Fruit fly (Drosophila melanogaster) whole organism, embryonic: Measurements from ENCODE around the gene Dsp1.

Source experiments
- Adf1 ChIP-seq: fragments of 200-800 bp; sonication (Bioruptor generic); IDR thresholded peaks from 2 replicates; pipeline ENCODE4 v1.3.6; 2022; ENCODE audit warnings: missing biosample characterization, missing genetic modification characterization
- Antp ChIP-seq: fragments of 200-800 bp; sonication (Bioruptor generic); optimal IDR thresholded peaks from 3 replicates; lab custom pipeline; 2016; ENCODE audit warnings: missing biosample characterization, missing genetic modification characterization
- BEAF-32 ChIP-seq: fragments of 200-800 bp; sonication (Bioruptor generic); optimal IDR thresholded peaks from 3 replicates; lab custom pipeline; 2017; ENCODE audit warnings: missing biosample characterization, missing genetic modification characterization, mild to moderate bottlenecking, moderate library complexity, missing genetic modification reagents
- Bgb ChIP-seq: fragments of 200-800 bp; sonication (Bioruptor generic); IDR thresholded peaks from 2 replicates; pipeline ENCODE4 v1.3.6; 2022; ENCODE audit warnings: missing biosample characterization, missing genetic modification characterization; ENCODE audit not compliant: partially characterized antibody
- CG10147 ChIP-seq: fragments of 200-800 bp; sonication (Bioruptor generic); optimal IDR thresholded peaks from 2 replicates; lab custom pipeline; 2019; ENCODE audit warnings: missing biosample characterization, mild to moderate bottlenecking, missing genetic modification characterization, moderate library complexity
- CG10654 ChIP-seq: fragments of 200-800 bp; sonication (Bioruptor generic); optimal IDR thresholded peaks from 2 replicates; lab custom pipeline; 2016; ENCODE audit warnings: missing biosample characterization, missing genetic modification characterization
- CG11723 ChIP-seq: fragments of 200-800 bp; sonication (Bioruptor generic); optimal IDR thresholded peaks from 2 replicates; lab custom pipeline; 2017; ENCODE audit warnings: missing biosample characterization, mild to moderate bottlenecking, missing genetic modification characterization
- CG12391 ChIP-seq: fragments of 200-800 bp; sonication (Bioruptor generic); optimal IDR thresholded peaks from 3 replicates; lab custom pipeline; 2018; ENCODE audit warnings: missing biosample characterization, mild to moderate bottlenecking, missing genetic modification characterization, moderate library complexity
- CG12769 ChIP-seq: fragments of 200-800 bp; sonication (Bioruptor generic); optimal IDR thresholded peaks from 2 replicates; lab custom pipeline; 2019; ENCODE audit warnings: missing biosample characterization, mild to moderate bottlenecking, missing genetic modification characterization, moderate library complexity
- CG13775 ChIP-seq: fragments of 200-800 bp; sonication (Bioruptor generic); optimal IDR thresholded peaks from 3 replicates; lab custom pipeline; 2017; ENCODE audit warnings: missing biosample characterization, mild to moderate bottlenecking, missing genetic modification characterization
- CG14014 ChIP-seq: fragments of 200-800 bp; sonication (Bioruptor generic); IDR thresholded peaks from 2 replicates; pipeline ENCODE4 v1.3.6; 2022; ENCODE audit warnings: missing biosample characterization, missing genetic modification characterization
- CG15601 ChIP-seq: fragments of 200-800 bp; sonication (Bioruptor generic); optimal IDR thresholded peaks from 3 replicates; lab custom pipeline; 2019; ENCODE audit warnings: missing biosample characterization, mild to moderate bottlenecking, missing genetic modification characterization, moderate library complexity
- CG17186 ChIP-seq: fragments of 200-800 bp; sonication (Bioruptor generic); optimal IDR thresholded peaks from 3 replicates; lab custom pipeline; 2017; ENCODE audit warnings: missing biosample characterization, missing genetic modification reagents, missing genetic modification characterization
- CG18764 ChIP-seq: fragments of 200-800 bp; sonication (Bioruptor generic); optimal IDR thresholded peaks from 3 replicates; lab custom pipeline; 2016; ENCODE audit warnings: missing biosample characterization, missing genetic modification characterization
- CG2116 ChIP-seq: fragments of 200-800 bp; sonication (Bioruptor generic); optimal IDR thresholded peaks from 3 replicates; lab custom pipeline; 2018; ENCODE audit warnings: missing biosample characterization, mild to moderate bottlenecking, missing genetic modification characterization
- CG42726 ChIP-seq: fragments of 200-800 bp; sonication (Bioruptor generic); IDR thresholded peaks from 2 replicates; pipeline ENCODE4 v1.3.6; 2022; ENCODE audit warnings: missing biosample characterization, missing genetic modification characterization; ENCODE audit not compliant: partially characterized antibody
- CG7963 ChIP-seq: fragments of 200-800 bp; sonication (Bioruptor generic); IDR thresholded peaks from 3 replicates; pipeline ENCODE4 v1.3.6; 2022; ENCODE audit warnings: missing biosample characterization, missing genetic modification characterization; ENCODE audit not compliant: partially characterized antibody
- Chrac-16 ChIP-seq: fragments of 200-800 bp; sonication (Bioruptor generic); optimal IDR thresholded peaks from 3 replicates; lab custom pipeline; 2016; ENCODE audit warnings: missing biosample characterization, missing genetic modification characterization
- Dfd ChIP-seq, 2 experiments: fragments of >200 bp; optimal IDR thresholded peaks; 2 replicates each; lab custom pipeline; 2017; ENCODE audit warnings: missing biosample characterization in 2 of 2, missing genetic modification characterization in 2 of 2
- Dll ChIP-seq: fragments of 200-800 bp; sonication (Bioruptor generic); IDR thresholded peaks from 4 replicates; pipeline ENCODE4 v1.3.6; 2022; ENCODE audit warnings: missing biosample characterization, missing genetic modification characterization; ENCODE audit not compliant: partially characterized antibody
- Dp ChIP-seq: fragments of 200-800 bp; sonication (Bioruptor generic); optimal IDR thresholded peaks from 2 replicates; lab custom pipeline; 2018; ENCODE audit warnings: missing biosample characterization, mild to moderate bottlenecking, missing genetic modification characterization, moderate library complexity
- Fer3 ChIP-seq: fragments of 200-800 bp; sonication (Bioruptor generic); optimal IDR thresholded peaks from 2 replicates; lab custom pipeline; 2018; ENCODE audit warnings: missing biosample characterization, mild to moderate bottlenecking, missing genetic modification characterization, moderate library complexity
- Gug ChIP-seq: fragments of 200-800 bp; sonication (Bioruptor generic); IDR thresholded peaks from 4 replicates; pipeline ENCODE4 v1.3.6; 2022; ENCODE audit warnings: missing biosample characterization, missing genetic modification characterization
- HHEX ChIP-seq: fragments of 200-800 bp; sonication (Bioruptor generic); optimal IDR thresholded peaks from 3 replicates; lab custom pipeline; 2017; ENCODE audit warnings: missing biosample characterization, mild to moderate bottlenecking, missing genetic modification characterization, missing genetic modification reagents
- Hand ChIP-seq: fragments of 200-800 bp; sonication (Bioruptor generic); optimal IDR thresholded peaks from 2 replicates; lab custom pipeline; 2017; ENCODE audit warnings: mild to moderate bottlenecking, missing biosample characterization, missing genetic modification reagents, missing genetic modification characterization
- MESR4 ChIP-seq: fragments of 200-800 bp; sonication (Bioruptor generic); optimal IDR thresholded peaks from 2 replicates; lab custom pipeline; 2018; ENCODE audit warnings: missing biosample characterization, mild to moderate bottlenecking, missing genetic modification characterization, moderate library complexity
- Opbp ChIP-seq: fragments of 200-800 bp; sonication (Bioruptor generic); IDR thresholded peaks from 3 replicates; pipeline ENCODE4 v1.3.6; 2022; ENCODE audit warnings: missing biosample characterization, missing genetic modification characterization; ENCODE audit not compliant: partially characterized antibody
- Sry-δ ChIP-seq: fragments of 200-800 bp; sonication (Bioruptor generic); optimal IDR thresholded peaks from 2 replicates; lab custom pipeline; 2016; ENCODE audit warnings: missing biosample characterization, missing genetic modification characterization
- abd-A ChIP-seq: fragments of 200-800 bp; sonication (Bioruptor generic); optimal IDR thresholded peaks from 3 replicates; lab custom pipeline; 2019; ENCODE audit warnings: missing biosample characterization, mild to moderate bottlenecking, missing genetic modification characterization, moderate library complexity
- ac ChIP-seq: fragments of 200-800 bp; sonication (Bioruptor generic); optimal IDR thresholded peaks from 3 replicates; lab custom pipeline; 2017; ENCODE audit warnings: missing biosample characterization, mild to moderate bottlenecking, missing genetic modification characterization
- cg ChIP-seq: fragments of 200-800 bp; sonication (Bioruptor generic); optimal IDR thresholded peaks from 3 replicates; lab custom pipeline; 2019; ENCODE audit warnings: missing biosample characterization, mild to moderate bottlenecking, missing genetic modification characterization, moderate library complexity
- crol ChIP-seq: fragments of 200-800 bp; sonication (Bioruptor generic); IDR thresholded peaks from 2 replicates; pipeline ENCODE4 v1.3.6; 2022; ENCODE audit warnings: missing biosample characterization, missing genetic modification characterization
- dati ChIP-seq: fragments of 200-800 bp; sonication (Bioruptor generic); IDR thresholded peaks from 2 replicates; pipeline ENCODE4 v1.3.6; 2022; ENCODE audit warnings: missing biosample characterization, missing genetic modification characterization
- ewg ChIP-seq: fragments of 200-800 bp; sonication (Bioruptor generic); optimal IDR thresholded peaks from 3 replicates; lab custom pipeline; 2017; ENCODE audit warnings: mild to moderate bottlenecking, missing biosample characterization, missing genetic modification reagents, missing genetic modification characterization
- fd102C ChIP-seq: fragments of 200-800 bp; sonication (Bioruptor generic); optimal IDR thresholded peaks from 2 replicates; lab custom pipeline; 2018; ENCODE audit warnings: missing biosample characterization, mild to moderate bottlenecking, missing genetic modification characterization, moderate library complexity
- hb ChIP-seq: fragments of 200-800 bp; sonication (Bioruptor generic); IDR thresholded peaks from 3 replicates; pipeline ENCODE4 v1.3.6; 2022; ENCODE audit warnings: missing biosample characterization, missing genetic modification characterization; ENCODE audit not compliant: partially characterized antibody
- knrl ChIP-seq: fragments of 200-800 bp; sonication (Bioruptor generic); IDR thresholded peaks from 3 replicates; pipeline ENCODE4 v1.3.6; 2022; ENCODE audit warnings: missing biosample characterization, missing genetic modification characterization; ENCODE audit not compliant: partially characterized antibody
- nom ChIP-seq: fragments of 200-800 bp; sonication (Bioruptor generic); optimal IDR thresholded peaks from 2 replicates; lab custom pipeline; 2017; ENCODE audit warnings: missing biosample characterization, missing genetic modification characterization, mild to moderate bottlenecking, moderate library complexity, missing genetic modification reagents
- peb ChIP-seq: fragments of 200-800 bp; sonication (Bioruptor generic); IDR thresholded peaks from 2 replicates; pipeline ENCODE4 v1.3.6; 2022; ENCODE audit warnings: missing biosample characterization, missing genetic modification characterization
- rib ChIP-seq: fragments of 200-800 bp; sonication (Bioruptor generic); IDR thresholded peaks from 2 replicates; pipeline ENCODE4 v1.3.6; 2022; ENCODE audit warnings: missing biosample characterization, missing genetic modification characterization
- run ChIP-seq: fragments of 200-800 bp; sonication (Bioruptor generic); optimal IDR thresholded peaks from 3 replicates; lab custom pipeline; 2018; ENCODE audit warnings: missing biosample characterization, mild to moderate bottlenecking, missing genetic modification characterization
- slou ChIP-seq: fragments of 200-800 bp; sonication (Bioruptor generic); optimal IDR thresholded peaks from 3 replicates; lab custom pipeline; 2016; ENCODE audit warnings: missing biosample characterization, missing genetic modification characterization
- so ChIP-seq: fragments of 200-800 bp; sonication (Bioruptor generic); IDR thresholded peaks from 3 replicates; pipeline ENCODE4 v1.3.6; 2022; ENCODE audit warnings: missing biosample characterization, missing genetic modification characterization
- stwl ChIP-seq: fragments of 200-800 bp; sonication (Bioruptor generic); optimal IDR thresholded peaks from 3 replicates; lab custom pipeline; 2018; ENCODE audit warnings: missing biosample characterization, mild to moderate bottlenecking, missing genetic modification characterization, moderate library complexity
- tup ChIP-seq: fragments of 200-800 bp; sonication (Bioruptor generic); optimal IDR thresholded peaks from 2 replicates; lab custom pipeline; 2016; ENCODE audit warnings: missing biosample characterization, mild to moderate bottlenecking, missing genetic modification characterization, moderate library complexity
- twi ChIP-seq: fragments of 200-800 bp; optimal IDR thresholded peaks from 2 replicates; lab custom pipeline; 2019; ENCODE audit warnings: missing biosample characterization, mild to moderate bottlenecking, missing genetic modification characterization, moderate library complexity
- unpg ChIP-seq: fragments of 200-800 bp; sonication (Bioruptor generic); optimal IDR thresholded peaks from 3 replicates; lab custom pipeline; 2018; ENCODE audit warnings: missing biosample characterization, mild to moderate bottlenecking, missing genetic modification characterization, moderate library complexity
- vvl ChIP-seq: fragments of 200-800 bp; sonication (Bioruptor generic); IDR thresholded peaks from 2 replicates; pipeline ENCODE4 v1.3.6; 2022; ENCODE audit warnings: missing biosample characterization, missing genetic modification characterization
- wdn ChIP-seq: fragments of 200-800 bp; sonication (Bioruptor generic); IDR thresholded peaks from 2 replicates; pipeline ENCODE4 v1.3.6; 2022; ENCODE audit warnings: missing biosample characterization, missing genetic modification characterization

Dsp1 gene

DNA sequence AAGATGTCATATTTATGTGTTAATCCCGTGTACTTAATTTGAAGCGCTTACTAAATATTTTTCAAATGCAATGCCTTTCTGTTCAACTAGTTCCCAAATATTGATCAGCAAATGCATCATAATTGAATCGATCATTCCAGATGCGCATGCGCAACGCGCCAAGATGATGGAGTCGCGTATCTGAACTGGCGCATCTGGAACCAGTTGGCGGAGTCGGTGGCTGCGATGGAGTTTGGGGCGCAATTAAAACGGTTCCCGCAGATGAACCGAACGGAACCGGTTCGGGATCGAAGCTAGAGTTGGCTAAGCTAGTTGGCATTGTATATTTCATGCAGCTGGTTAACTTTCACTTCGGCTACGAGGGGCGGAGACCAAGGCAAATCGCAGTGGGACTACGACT, 7.9 kb upstream of the Dsp1 start, which contains the start of gene CalpC (continued):
- no peak for TF ChIP-seq Hand (GFP tag; lab: Kevin White, UChicago)
- TF ChIP-seq CG10654 (GFP tag; lab: Kevin White, UChicago): no peak
- TF ChIP-seq stwl (tag; lab: Kevin White, UChicago): peak; percentile 15
- TF ChIP-seq so (GFP tag; lab: Robert Waterston, UW): no peak
- TF ChIP-seq cg (GFP tag; lab: Kevin White, UChicago): no peak
- TF ChIP-seq Dll: peak; percentile 34; the same call in 1 of the 4 replicates
- no peak for TF ChIP-seq CG7963 (GFP tag; lab: Robert Waterston, UW)
- TF ChIP-seq slou: no peak
- TF ChIP-seq peb (GFP tag; lab: Robert Waterston, UW): no peak
- TF ChIP-seq ewg (GFP tag; lab: Kevin White, UChicago): peak; percentile 39
- TF ChIP-seq nom: peak; percentile 18
- peak; percentile 39 for TF ChIP-seq abd-A (tag; lab: Kevin White, UChicago)
- no peak for TF ChIP-seq CG15601
- TF ChIP-seq CG2116 (GFP tag; lab: Kevin White, UChicago): peak; percentile 3
- TF ChIP-seq Sry-δ (GFP tag; lab: Kevin White, UChicago): peak; percentile 17
- TF ChIP-seq rib (GFP tag; lab: Robert Waterston, UW): no peak
- peak; percentile 56; the same call in 1 of the 3 replicates for TF ChIP-seq Opbp (GFP tag; lab: Robert Waterston, UW)
- no peak for TF ChIP-seq CG11723 (GFP tag; lab: Kevin White, UChicago)
- no peak for TF ChIP-seq twi (tag; lab: Kevin White, UChicago)
- TF ChIP-seq HHEX (GFP tag; lab: Kevin White, UChicago): no peak
- TF ChIP-seq run (tag; lab: Kevin White, UChicago): no peak
- no peak for TF ChIP-seq crol (GFP tag; lab: Robert Waterston, UW)
- no peak for TF ChIP-seq Adf1 (GFP tag; lab: Robert Waterston, UW)
- 0 out of 2 replicates have a peak, but pooled peaks have one; percentile 15 for TF ChIP-seq vvl (GFP tag; lab: Robert Waterston, UW)
- no peak for TF ChIP-seq CG18764 (GFP tag; lab: Kevin White, UChicago)
- peak; percentile 34 for TF ChIP-seq Dp
- no peak for TF ChIP-seq Fer3 (tag; lab: Kevin White, UChicago)
- TF ChIP-seq CG12391 (tag; lab: Kevin White, UChicago): no peak
- TF ChIP-seq fd102C (GFP tag; lab: Kevin White, UChicago): no peak
- TF ChIP-seq Dfd (GFP tag; optimal IDR thresholded peaks at IDR 0.05; lab: Kevin White, UChicago): no peak
- TF ChIP-seq Gug (GFP tag; lab: Robert Waterston, UW): no peak
- TF ChIP-seq wdn (GFP tag; lab: Robert Waterston, UW): no peak
- TF ChIP-seq Antp (GFP tag; lab: Kevin White, UChicago): no peak
- no peak for TF ChIP-seq Chrac-16 (GFP tag; lab: Kevin White, UChicago)
- no peak for TF ChIP-seq hb (GFP tag; lab: Robert Waterston, UW)
- TF ChIP-seq ac: no peak
- TF ChIP-seq CG12769 (tag; lab: Kevin White, UChicago): peak; percentile 46
- no peak for TF ChIP-seq unpg (GFP tag; lab: Kevin White, UChicago)
- no peak for TF ChIP-seq CG13775 (GFP tag; lab: Kevin White, UChicago)
- TF ChIP-seq CG17186 (GFP tag; lab: Kevin White, UChicago): peak; percentile 58
- TF ChIP-seq tup (GFP tag; lab: Kevin White, UChicago): no peak
- 0 out of 2 replicates have a peak, but pooled peaks have one; percentile 11 for TF ChIP-seq CG42726 (GFP tag; lab: Robert Waterston, UW)
- TF ChIP-seq CG10147 (GFP tag; lab: Kevin White, UChicago): no peak
- TF ChIP-seq knrl (GFP tag; lab: Robert Waterston, UW): 0 out of 3 replicates have a peak, but pooled peaks have one; percentile 21
- no peak for TF ChIP-seq dati (GFP tag; lab: Robert Waterston, UW)
- TF ChIP-seq MESR4 (GFP tag; lab: Kevin White, UChicago): peak; percentile 33
- peak; percentile 38; the same call in 1 of the 2 replicates for TF ChIP-seq Bgb (GFP tag; lab: Robert Waterston, UW)
- no peak for TF ChIP-seq CG14014
- peak; percentile 31 for TF ChIP-seq BEAF-32
